Worm (Caenorhabditis elegans): ENCODE measurements around the gene par-4.

DNA sequence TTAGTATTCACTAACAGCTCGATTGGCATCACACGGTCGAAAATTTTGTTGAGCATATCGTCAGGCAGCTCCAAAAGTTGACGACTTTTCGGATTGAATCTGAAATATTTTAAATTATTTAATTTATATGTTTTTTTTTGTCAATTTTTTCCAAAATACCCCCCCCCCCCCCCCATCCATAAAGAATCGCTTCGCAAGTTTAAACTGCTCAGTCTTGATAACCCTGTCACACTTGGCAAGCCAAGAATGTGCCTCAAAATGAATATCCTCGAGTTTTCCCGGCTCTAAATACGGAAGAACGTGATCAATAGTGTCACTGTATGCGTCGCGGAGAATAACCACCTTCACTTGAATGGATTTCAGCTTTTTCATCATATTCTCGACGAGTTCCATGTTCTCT, 34.7 kb downstream of the par-4 start, which contains the start of gene Y37H2A.18:
- TF ChIP-seq D2030.7 (GFP tag; IDR thresholded peaks at IDR 0.05) (no peak), rpc-1 (optimal IDR thresholded peaks at IDR 0.05) (no peak), rpc-1 (tag; optimal IDR thresholded peaks at IDR 0.05) (no peak), nhr-120 (GFP tag; IDR thresholded peaks at IDR 0.05) (no peak), nfya-2 (GFP tag; IDR thresholded peaks at IDR 0.05) (no peak), snpc-4 (GFP tag; optimal IDR thresholded peaks at IDR 0.05) (no peak), snpc-4 (tag; optimal IDR thresholded peaks at IDR 0.05) (no peak), nfya-1 (tag; optimal IDR thresholded peaks at IDR 0.05; ENCODE audit: borderline replicate concordance, insufficient read depth) (no peak)

All from whole organism, young adult.